Fruit fly (Drosophila melanogaster) Kc167 (cell line): ENCODE data around the gene Atg3.

Experiments
- Myc ChIP-seq: fragments of >200 bp; optimal IDR thresholded peaks from 2 replicates; lab custom pipeline; 2017; ENCODE audit warnings: missing external identifiers
- Sin3A ChIP-seq: fragments of >200 bp; optimal IDR thresholded peaks from 2 replicates; lab custom pipeline; 2018; ENCODE audit warnings: missing external identifiers
- h ChIP-seq: fragments of >200 bp; optimal IDR thresholded peaks from 3 replicates; lab custom pipeline; 2018; ENCODE audit warnings: missing external identifiers
- insv ChIP-seq: fragments of >200 bp; optimal IDR thresholded peaks from 3 replicates; lab custom pipeline; 2018; ENCODE audit warnings: missing external identifiers
- psq ChIP-seq: fragments of >200 bp; optimal IDR thresholded peaks from 2 replicates; lab custom pipeline; 2017; ENCODE audit warnings: missing external identifiers
- ttk ChIP-seq: sonication (Bioruptor generic); optimal IDR thresholded peaks from 2 replicates; lab custom pipeline; 2017; ENCODE audit warnings: missing external identifiers

Atg3 gene

DNA sequence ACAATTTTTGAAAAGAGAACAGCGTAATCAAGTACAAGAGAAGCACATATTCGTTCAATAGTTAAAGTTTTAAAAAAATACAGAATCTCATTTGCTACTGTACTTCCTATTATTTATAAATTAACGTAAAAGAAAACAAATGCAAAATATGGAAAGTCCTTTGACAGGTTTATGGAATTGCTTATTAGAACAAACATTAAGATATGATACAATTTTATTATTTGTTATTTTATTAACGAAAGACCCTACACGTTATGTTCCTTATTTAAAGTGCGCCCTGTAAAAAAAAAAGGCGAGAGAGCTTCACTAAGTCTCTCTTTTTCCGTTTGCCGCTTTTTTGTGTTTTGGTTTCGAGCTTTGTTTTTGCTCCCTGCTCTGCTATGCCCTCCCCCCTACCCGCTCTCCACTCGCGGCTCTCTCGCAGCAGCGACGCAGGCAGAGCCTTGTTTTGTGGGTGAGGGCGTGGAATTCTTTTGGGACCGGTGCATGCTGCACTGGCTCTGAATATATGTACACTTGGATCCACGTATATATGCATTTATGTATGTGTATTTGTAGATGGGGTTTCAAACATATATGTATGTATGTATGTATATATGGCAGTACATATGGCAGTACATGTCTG, 12.0 kb downstream of the Atg3 start:
- no peak for TF ChIP-seq Sin3A (lab: Kevin White, UChicago)
- TF ChIP-seq Myc (lab: Kevin White, UChicago), result no peak
- TF ChIP-seq h (lab: Kevin White, UChicago), result no peak

DNA sequence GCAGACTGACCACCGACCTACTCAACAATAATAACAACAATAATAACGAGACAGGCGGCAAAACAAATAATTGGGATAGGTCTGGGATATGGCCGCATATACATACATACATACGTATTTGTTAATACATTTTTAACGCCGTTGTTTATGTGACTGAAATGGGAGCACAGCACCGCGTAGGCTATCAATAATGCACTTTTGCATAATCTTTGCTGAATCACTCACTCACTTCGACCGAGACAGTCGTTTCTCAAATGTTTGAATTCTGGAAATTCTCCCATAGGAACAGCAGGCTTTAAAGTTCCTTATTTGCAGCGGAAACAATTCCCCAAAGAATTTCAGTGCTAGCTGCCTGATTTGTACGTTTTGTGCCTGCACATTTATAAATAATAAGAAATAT, 13.2 kb downstream of the Atg3 start:
- no peak for TF ChIP-seq insv (lab: Kevin White, UChicago)
- no peak for TF ChIP-seq Myc (lab: Kevin White, UChicago)
- no peak for TF ChIP-seq h (lab: Kevin White, UChicago)
- TF ChIP-seq ttk (lab: Kevin White, UChicago), result no peak
- TF ChIP-seq Sin3A (lab: Kevin White, UChicago), result no peak
- TF ChIP-seq psq (lab: Kevin White, UChicago), result no peak

DNA sequence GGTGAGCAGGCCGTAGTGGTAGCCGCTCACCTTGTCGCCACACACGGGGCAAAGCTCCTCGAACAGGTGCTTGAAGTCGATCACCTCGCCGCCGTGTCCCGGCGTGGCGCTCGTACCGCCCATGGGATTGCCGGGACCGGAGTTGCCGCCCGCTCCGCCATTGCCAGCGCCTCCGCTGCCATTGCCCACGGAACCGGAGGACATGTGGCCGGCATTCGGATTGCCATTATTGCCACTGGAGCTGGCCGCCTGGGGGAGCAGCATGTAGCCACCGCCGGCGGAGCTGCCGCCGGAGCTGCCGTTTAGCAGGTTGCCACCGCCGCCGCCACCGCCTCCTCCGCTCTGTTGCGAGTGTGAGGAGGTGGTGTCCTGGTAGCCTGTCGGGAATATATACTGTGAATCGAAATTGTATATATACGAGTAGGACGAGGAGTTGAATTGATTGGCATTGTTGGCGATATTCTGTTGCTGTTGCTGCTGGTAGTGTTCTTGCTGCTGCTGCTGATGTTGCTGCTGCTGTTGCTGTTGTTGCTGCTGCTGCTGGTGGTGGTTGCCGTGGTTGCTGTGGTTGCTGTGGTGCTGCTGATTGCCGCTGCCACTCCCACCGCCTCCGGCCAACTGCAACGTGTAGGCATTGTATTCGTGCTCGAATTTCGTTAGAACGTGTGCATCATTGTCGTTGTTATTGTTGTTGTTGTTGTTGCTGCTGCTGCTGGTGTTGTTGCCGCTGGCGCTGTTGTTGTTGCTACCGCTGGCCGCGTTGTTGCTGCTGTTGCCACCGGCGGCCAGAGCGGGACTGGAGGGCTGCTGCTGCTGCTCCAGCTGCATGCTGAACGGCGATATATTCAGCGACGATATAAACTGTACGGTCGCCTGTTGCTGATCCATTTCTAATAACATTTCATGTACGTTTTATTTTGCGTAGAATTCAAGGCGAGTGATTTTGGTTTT, 15.3 kb downstream of the Atg3 start:
- TF ChIP-seq ttk (lab: Kevin White, UChicago) (no peak), Sin3A (lab: Kevin White, UChicago) (no peak), h (lab: Kevin White, UChicago) (no peak), psq (lab: Kevin White, UChicago) (no peak), Myc (lab: Kevin White, UChicago) (no peak)

DNA sequence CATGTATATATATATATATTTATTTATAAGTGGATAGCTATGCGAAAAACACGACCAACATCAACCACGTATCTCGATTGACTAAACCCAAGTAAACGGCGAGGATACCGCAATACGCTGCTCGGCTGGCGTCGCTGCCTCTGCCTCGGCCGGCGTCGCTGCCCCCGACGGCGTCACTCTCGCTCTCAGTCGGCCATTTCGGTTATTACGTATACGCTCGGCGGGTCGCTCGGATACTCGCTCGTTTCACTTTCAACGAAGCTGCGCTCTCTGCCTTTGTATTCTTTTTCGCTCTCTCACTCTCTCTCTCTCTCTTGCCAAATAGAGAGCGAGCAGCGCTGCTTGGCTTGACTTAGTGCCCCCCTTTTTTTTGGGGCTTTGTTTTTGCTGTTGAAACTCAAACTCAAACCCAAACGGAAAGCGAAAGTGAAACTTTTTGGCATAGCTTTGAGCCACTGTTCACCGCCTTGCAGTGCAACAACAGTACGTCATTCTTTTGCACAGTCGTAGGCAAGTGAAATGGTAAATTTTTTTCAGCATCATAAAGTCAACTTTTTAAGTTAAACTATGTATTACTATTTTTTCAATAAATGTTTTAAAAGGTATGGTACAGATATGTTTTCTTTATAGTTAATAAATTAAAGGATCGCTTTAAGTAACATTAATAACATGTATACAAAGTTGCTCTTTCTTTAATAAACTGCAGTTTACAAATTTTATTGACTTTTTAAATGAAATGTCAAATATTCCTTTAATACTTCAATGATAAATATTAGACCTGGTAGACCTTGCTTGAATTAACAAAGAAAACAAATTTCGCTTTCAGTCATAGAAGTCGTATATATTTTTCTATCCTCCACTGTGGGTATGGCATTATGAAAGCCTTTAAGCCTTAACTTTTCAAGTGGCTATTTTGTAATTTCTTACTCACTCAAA, 17.4 kb downstream of the Atg3 start:
- TF ChIP-seq psq (lab: Kevin White, UChicago) (no peak), Sin3A (lab: Kevin White, UChicago) (no peak), ttk (lab: Kevin White, UChicago) (no peak), insv (lab: Kevin White, UChicago) (no peak), h (lab: Kevin White, UChicago) (no peak)

DNA sequence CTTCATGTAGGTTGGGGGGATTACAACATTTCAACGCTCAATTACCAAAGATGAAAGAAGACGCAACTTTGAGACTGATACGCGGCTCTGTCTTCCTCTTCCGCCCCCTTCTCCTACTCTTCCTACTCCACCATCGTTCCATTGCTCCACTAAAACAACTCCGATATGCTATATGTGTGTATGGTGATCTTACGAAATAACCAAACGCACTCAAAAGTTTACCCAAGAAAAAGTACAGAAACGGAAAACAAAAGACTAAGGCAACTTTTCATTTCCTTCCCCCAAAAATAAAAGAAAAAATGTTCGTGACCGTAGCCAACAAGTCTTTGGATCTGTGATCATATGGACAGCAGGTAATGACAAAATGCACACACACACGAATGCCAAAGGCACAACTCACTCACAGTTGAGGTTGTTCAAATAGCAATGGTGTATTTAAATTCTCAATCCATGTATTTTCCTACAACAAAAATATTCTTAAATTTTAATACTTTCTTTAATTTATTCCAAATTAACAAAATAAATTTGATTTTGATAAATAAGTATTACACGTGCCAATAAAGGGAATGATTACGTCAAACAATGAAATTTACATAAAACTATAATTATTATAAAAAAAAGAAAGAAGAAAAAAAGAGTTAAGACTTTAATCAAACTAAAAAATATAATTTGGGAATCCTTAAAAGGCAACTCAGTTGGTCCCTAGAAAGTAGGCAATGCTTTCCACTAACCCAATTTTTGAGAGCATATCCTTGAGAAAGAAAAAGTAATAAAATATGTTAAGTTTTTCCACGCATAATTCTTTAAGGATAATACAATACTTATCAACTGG, 19.7 kb downstream of the Atg3 start:
- TF ChIP-seq h (lab: Kevin White, UChicago) (no peak), Sin3A (lab: Kevin White, UChicago) (no peak)

DNA sequence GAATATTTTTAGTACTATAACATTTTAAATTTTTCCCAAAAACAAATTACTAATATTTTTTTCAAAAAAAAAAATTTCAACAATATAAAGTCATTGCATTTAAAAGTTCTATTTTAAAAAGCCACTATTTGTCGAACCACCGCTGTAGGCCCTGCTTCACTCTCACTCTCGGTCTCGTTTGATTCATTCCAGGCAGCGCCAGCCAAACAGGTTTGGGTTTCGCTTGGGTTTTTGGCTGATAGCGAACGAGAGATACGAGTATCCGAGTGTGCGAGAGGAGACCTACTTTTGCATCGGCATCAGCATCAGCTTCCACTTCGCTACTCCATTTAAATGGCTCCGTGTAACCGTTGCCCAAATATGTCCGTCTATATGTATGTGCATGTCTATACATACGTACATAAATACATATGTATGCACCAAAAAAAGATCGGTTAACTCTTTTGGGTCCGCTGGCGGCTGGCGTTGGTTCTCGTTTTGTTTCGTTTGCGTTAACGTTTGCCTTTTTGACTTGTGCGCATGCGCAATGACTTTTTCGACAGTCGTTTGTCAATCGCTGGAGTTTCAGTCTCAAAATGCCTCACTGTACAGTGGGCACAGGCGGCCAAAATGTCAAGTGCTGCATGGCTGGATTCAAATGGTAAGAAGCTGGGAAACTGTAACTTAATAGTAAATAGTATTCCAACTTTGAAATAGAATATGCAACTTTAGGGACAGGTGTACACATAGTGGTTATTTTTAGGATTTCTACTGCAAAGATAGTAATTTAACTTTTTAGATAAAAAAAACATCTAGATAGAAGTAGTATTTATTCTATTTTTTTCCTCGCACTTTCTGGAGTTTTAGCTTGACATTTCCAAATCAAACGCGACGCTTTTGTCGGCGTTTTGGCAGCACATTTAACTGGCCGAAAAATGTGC, 20.6 kb downstream of the Atg3 start:
- TF ChIP-seq Sin3A (lab: Kevin White, UChicago) (no peak), h (lab: Kevin White, UChicago) (no peak), Myc (lab: Kevin White, UChicago) (no peak), ttk (lab: Kevin White, UChicago) (no peak), insv (lab: Kevin White, UChicago) (no peak), psq (lab: Kevin White, UChicago) (no peak)

DNA sequence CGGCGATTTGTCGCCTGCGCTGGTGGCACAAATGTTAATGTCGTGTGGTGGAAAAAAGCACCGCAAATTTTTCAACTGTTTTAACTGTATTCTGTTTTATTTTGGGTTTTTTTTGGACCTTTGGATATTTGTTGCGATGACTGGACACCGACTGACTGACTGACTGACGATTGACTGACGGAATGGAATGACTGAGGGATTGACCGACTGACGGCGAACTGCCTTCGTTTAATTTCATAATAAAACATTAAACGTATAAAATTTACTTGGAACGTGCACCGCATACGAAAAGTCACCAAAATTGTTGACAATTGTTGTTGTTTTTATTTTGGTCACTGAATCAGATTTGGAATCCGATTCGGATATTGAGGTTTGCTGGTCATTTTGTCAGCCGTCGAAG, 21.3 kb downstream of the Atg3 start:
- TF ChIP-seq ttk (lab: Kevin White, UChicago), result no peak
- no peak for TF ChIP-seq psq (lab: Kevin White, UChicago)
- TF ChIP-seq Myc (lab: Kevin White, UChicago), result no peak
- TF ChIP-seq h (lab: Kevin White, UChicago), result no peak
- TF ChIP-seq Sin3A (lab: Kevin White, UChicago), result no peak
- no peak for TF ChIP-seq insv (lab: Kevin White, UChicago)

DNA sequence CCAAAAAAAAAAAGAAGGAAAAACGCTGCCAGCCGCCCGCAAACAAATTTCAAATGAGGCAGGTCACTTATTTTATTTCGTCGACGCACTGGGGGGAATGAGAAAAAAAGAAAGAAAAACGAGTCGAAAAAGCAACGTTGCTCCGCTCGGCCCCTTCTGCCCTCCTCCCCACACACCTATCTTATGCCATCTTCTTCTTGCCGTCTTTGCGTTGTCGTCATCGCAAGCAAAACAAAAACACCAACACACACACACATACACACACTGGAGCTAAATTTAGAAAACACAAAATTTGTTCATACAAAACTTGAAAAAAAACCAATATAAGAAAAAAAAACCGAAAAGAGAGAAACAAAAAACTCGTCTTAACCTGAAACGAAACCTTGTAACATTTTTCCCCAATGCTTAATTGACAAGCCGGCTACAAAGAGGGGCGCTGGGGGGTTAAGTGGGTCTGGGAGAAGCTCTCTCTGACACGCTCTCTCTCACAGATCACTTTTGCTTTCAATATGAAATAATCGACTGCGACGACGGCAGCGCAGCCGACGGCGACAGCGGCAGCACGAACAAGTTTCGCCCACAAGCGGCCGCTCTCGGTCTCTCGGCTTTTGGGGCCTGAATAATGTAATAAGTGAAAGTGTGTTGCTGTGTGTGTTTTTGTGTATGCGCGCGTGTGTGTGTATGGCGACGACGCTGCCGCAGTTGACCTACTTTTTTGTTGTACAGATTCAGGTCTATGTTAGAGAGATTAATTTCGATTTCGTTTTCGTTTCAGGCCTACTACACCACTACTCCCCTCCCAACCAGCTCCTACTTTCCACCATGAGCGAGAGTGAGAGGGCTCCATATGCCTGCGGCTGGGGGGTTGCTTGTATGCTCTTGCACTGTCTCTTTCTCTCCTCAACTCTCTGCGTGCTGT, 22.9 kb downstream of the Atg3 start:
- TF ChIP-seq ttk (lab: Kevin White, UChicago) (no peak), h (lab: Kevin White, UChicago) (no peak), insv (lab: Kevin White, UChicago) (no peak), Sin3A (lab: Kevin White, UChicago) (no peak), Myc (lab: Kevin White, UChicago) (no peak)

DNA sequence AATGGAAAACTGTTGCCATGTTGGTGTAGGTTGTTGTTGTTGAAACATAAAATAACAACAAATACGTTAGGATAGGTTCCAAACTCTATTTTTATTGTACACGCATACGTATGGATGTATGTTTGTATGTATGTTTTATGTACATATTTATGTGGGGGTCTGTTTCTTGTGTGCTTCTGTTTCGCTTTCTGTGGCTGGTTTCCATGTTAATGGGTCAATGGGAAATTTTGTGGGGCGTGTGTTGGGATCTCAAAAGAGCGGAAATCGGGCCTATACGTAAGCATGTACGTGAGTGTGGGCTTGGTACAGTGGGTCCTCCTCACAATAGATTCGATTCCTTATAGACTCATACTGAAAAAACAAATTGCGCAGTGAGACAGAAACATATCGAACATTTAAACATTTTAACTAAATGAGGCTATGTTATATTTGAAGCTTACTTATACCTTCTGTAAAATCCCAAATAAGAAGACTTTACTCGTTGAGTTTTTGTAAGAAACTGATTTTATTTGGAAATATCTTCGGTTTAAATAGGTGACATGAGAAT, 23.6 kb downstream of the Atg3 start:
- TF ChIP-seq ttk (lab: Kevin White, UChicago) (no peak), psq (lab: Kevin White, UChicago) (no peak), Sin3A (lab: Kevin White, UChicago) (no peak), Myc (lab: Kevin White, UChicago) (no peak), h (lab: Kevin White, UChicago) (no peak), insv (lab: Kevin White, UChicago) (no peak)
